Worm (Caenorhabditis elegans) whole organism, late embryonic: ENCODE results near the gene C23H3.5.

Source experiments
- T23F11.4 ChIP-seq: fragments of 200-800 bp; sonication (Bioruptor generic); optimal IDR thresholded peaks from 2 replicates; lab custom pipeline; 2018; ENCODE audit warnings: mild to moderate bottlenecking, missing genetic modification characterization, missing compliant biosample characterization
- ama-1 ChIP-seq: fragments of 150-350 bp; optimal IDR thresholded peaks from 2 replicates; lab custom pipeline; 2014
- ceh-24 ChIP-seq: sonication (generic microtip); optimal IDR thresholded peaks from 2 replicates; lab custom pipeline; 2016; ENCODE audit warnings: mild to moderate bottlenecking, missing genetic modification characterization, missing compliant biosample characterization
- dmd-4 ChIP-seq: sonication (generic microtip); optimal IDR thresholded peaks from 2 replicates; lab custom pipeline; 2016; ENCODE audit warnings: borderline replicate concordance, missing genetic modification characterization, missing compliant biosample characterization
- fax-1 ChIP-seq: sonication (generic microtip); optimal IDR thresholded peaks from 2 replicates; lab custom pipeline; 2016; ENCODE audit warnings: missing genotype, missing genetic modification characterization, missing compliant biosample characterization
- fkh-10 ChIP-seq: fragments of 150-350 bp; optimal IDR thresholded peaks from 2 replicates; lab custom pipeline; 2014; ENCODE audit warnings: missing biosample characterization, missing genetic modification reagents, missing genetic modification characterization
- hlh-6 ChIP-seq: sonication (generic microtip); optimal IDR thresholded peaks from 2 replicates; lab custom pipeline; 2016; ENCODE audit warnings: missing genotype, missing genetic modification characterization, missing compliant biosample characterization
- mec-3 ChIP-seq: sonication (generic microtip); optimal IDR thresholded peaks from 2 replicates; lab custom pipeline; 2016; ENCODE audit warnings: borderline replicate concordance, missing genetic modification characterization, missing compliant biosample characterization
- nfya-1 ChIP-seq: sonication (generic microtip); optimal IDR thresholded peaks from 2 replicates; lab custom pipeline; 2017; ENCODE audit warnings: missing genetic modification characterization, mild to moderate bottlenecking, missing compliant biosample characterization, antibody characterized with exemption, moderate library complexity
- nhr-232 ChIP-seq: sonication (generic microtip); optimal IDR thresholded peaks from 2 replicates; lab custom pipeline; 2016; ENCODE audit warnings: missing genetic modification characterization, missing compliant biosample characterization
- pha-4 ChIP-seq: fragments of 150-350 bp; optimal IDR thresholded peaks from 2 replicates; lab custom pipeline; 2018; ENCODE audit warnings: missing biosample characterization, missing genetic modification reagents, missing genetic modification characterization
- pqm-1 ChIP-seq: sonication (generic microtip); optimal IDR thresholded peaks from 2 replicates; lab custom pipeline; 2016; ENCODE audit warnings: missing genetic modification characterization, missing compliant biosample characterization
- sox-2 ChIP-seq: fragments of 200-800 bp; sonication (Bioruptor generic); IDR thresholded peaks from 2 replicates; pipeline ENCODE4 v1.3.6; 2022; ENCODE audit warnings: missing genetic modification reagents, missing genetic modification characterization, missing compliant biosample characterization
- unc-42 ChIP-seq: sonication (generic microtip); optimal IDR thresholded peaks from 2 replicates; lab custom pipeline; 2016; ENCODE audit warnings: missing genotype, missing genetic modification characterization, missing compliant biosample characterization

- TF ChIP-seq nfya-1 (tag; lab: Kevin White, UChicago) (no peak), fax-1 (tag; lab: Kevin White, UChicago) (no peak), dmd-4 (tag; lab: Kevin White, UChicago) (no peak), nhr-232 (tag; lab: Kevin White, UChicago) (no peak), pqm-1 (no peak), ceh-24 (tag; lab: Kevin White, UChicago) (no peak), fkh-10 (GFP tag; lab: Kevin White, UChicago) (no peak), pha-4 (no peak), sox-2 (no peak), ama-1 (lab: Kevin White, UChicago) (no peak), mec-3 (tag; lab: Kevin White, UChicago) (no peak), unc-42 (tag; lab: Kevin White, UChicago) (no peak), hlh-6 (no peak), T23F11.4 (GFP tag; lab: Kevin White, UChicago) (no peak)
Observed at ce11 chrII:37213-37612, 10.2 kb upstream of the C23H3.5 start, which contains the start of gene F23F1.6.
